Fruit fly (Drosophila melanogaster): ENCODE measurements around the gene CycJ.
A peak's percentile ranks its signal among the peaks of the same experiment; 100 is the strongest.

The CycJ gene

DNA sequence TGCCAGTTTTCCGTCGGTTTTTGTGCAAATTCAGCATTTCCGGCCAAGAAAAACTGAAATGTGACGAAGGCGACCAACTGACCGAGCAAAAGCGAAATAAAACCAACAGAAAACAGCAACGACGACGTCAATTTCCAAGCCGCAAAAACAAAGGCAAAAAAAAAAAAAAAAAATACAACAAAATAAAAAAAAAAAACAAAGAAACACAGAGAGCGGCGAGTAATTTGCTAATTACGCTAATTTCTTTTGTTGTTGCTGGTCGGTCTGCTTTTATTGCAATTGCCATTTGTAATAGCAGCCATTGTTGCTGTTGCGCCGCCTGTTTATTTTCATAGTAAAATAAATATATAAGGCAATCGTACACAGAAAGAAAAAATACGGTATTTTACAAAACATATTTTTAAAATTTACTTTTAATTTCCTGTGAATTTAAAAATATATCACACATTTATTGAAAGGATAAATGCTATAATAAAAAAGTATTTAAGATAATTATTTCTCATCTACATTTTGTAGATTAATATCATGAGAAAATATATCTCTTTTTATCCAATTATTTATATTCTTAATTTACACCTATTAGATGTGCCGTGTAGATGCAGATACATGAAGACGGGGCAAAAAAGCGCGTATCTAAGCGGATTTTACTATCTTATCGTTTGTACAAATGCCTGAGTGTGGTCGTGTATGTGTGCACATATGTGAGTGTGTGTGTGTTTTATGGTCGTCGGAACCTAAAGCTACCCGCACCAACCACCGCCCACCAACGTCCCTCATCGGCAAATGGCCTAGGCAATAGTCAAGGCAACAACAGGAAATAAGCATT is 29.2 kb upstream of the CycJ start (continued):
- TF ChIP-seq zen2 (GFP tag; IDR thresholded peaks at IDR 0.05; ENCODE audit: partially characterized antibody) (no peak), CG9727 (GFP tag; optimal IDR thresholded peaks at IDR 0.05) (peak; percentile 69), Fer2 (tag; optimal IDR thresholded peaks at IDR 0.05) (peak; percentile 17), CG10366 (GFP tag; IDR thresholded peaks at IDR 0.05) (0 out of 2 replicates have a peak, but pooled peaks have one; percentile 10), CG15514 (GFP tag; optimal IDR thresholded peaks at IDR 0.05) (no peak), dimm (GFP tag; IDR thresholded peaks at IDR 0.05) (no peak), gsb (GFP tag; IDR thresholded peaks at IDR 0.05) (peak; percentile 39), sima (GFP tag; optimal IDR thresholded peaks at IDR 0.05) (no peak), CG13424 (tag; optimal IDR thresholded peaks at IDR 0.05) (peak; percentile 68), abd-A (tag; optimal IDR thresholded peaks at IDR 0.05) (no peak), Hmr (GFP tag; optimal IDR thresholded peaks at IDR 0.05) (peak; percentile 34), D19A (tag; optimal IDR thresholded peaks at IDR 0.05) (peak; percentile 40), dysf (GFP tag; IDR thresholded peaks at IDR 0.05) (peak; percentile 70; the same call in 2 of the 3 replicates), CG8290 (GFP tag; optimal IDR thresholded peaks at IDR 0.05) (no peak), CG8290 (tag; optimal IDR thresholded peaks at IDR 0.05) (peak in 1 of 2 experiments; percentile 41), odd (GFP tag; optimal IDR thresholded peaks at IDR 0.05) (peak; percentile 12), pnt (GFP tag; optimal IDR thresholded peaks at IDR 0.05) (no peak), CG4424 (GFP tag; optimal IDR thresholded peaks at IDR 0.05) (peak; percentile 43), pho (GFP tag; optimal IDR thresholded peaks at IDR 0.05) (no peak), Jarid2 (GFP tag; optimal IDR thresholded peaks at IDR 0.05) (peak; percentile 5), tio (GFP tag; optimal IDR thresholded peaks at IDR 0.05) (peak; percentile 48), Fer1 (GFP tag; optimal IDR thresholded peaks at IDR 0.05) (peak; percentile 44), tap (tag; optimal IDR thresholded peaks at IDR 0.05) (peak; percentile 42), phol (tag; optimal IDR thresholded peaks at IDR 0.05) (peak; percentile 51), Atf6 (GFP tag; IDR thresholded peaks at IDR 0.05) (peak; percentile 58; the same call in 1 of the 2 replicates), Ptx1 (GFP tag; IDR thresholded peaks at IDR 0.05) (peak; percentile 74), CG12942 (GFP tag; optimal IDR thresholded peaks at IDR 0.05) (no peak), esg (GFP tag; conservative IDR thresholded peaks at IDR 0.05) (peak; percentile 53; the same call in 1 of the 2 replicates), Mes4 (GFP tag; optimal IDR thresholded peaks at IDR 0.05) (no peak), dan (GFP tag; IDR thresholded peaks at IDR 0.05) (no peak), GATAe (GFP tag; conservative IDR thresholded peaks at IDR 0.05) (peak; percentile 85; the same call in 1 of the 2 replicates), prd (optimal IDR thresholded peaks at IDR 0.05) (no peak), prd (GFP tag; IDR thresholded peaks at IDR 0.05) (peak; percentile 53), Abd-B (GFP tag; optimal IDR thresholded peaks at IDR 0.05) (peak; percentile 23), CG32532 (GFP tag; IDR thresholded peaks at IDR 0.05) (peak; percentile 66; the same call in 1 of the 2 replicates), CG10565 (GFP tag; optimal IDR thresholded peaks at IDR 0.05) (no peak), Scr (GFP tag; IDR thresholded peaks at IDR 0.05; ENCODE audit: partially characterized antibody) (no peak), Nf-YC (tag; optimal IDR thresholded peaks at IDR 0.05) (peak; percentile 17), CG11504 (tag; optimal IDR thresholded peaks at IDR 0.05) (peak; percentile 79), fd3F (GFP tag; optimal IDR thresholded peaks at IDR 0.05) (peak; percentile 36), pan (optimal IDR thresholded peaks at IDR 0.05) (no peak), pan (GFP tag; optimal IDR thresholded peaks at IDR 0.05 in 1 of 2, IDR thresholded peaks at IDR 0.05 in 1 of 2) (peak in 1 of 2 experiments; percentile 74), scrt (GFP tag; optimal IDR thresholded peaks at IDR 0.05) (peak; percentile 7), Hsf (GFP tag; optimal IDR thresholded peaks at IDR 0.05) (no peak), repo (GFP tag; optimal IDR thresholded peaks at IDR 0.05) (no peak), CG9817 (tag; optimal IDR thresholded peaks at IDR 0.05) (no peak), ac (GFP tag; optimal IDR thresholded peaks at IDR 0.05) (no peak), gem (tag; optimal IDR thresholded peaks at IDR 0.05) (peak; percentile 83), Stat92E (GFP tag; optimal IDR thresholded peaks at IDR 0.05) (no peak)
